Worm (Caenorhabditis elegans) whole organism, L1 larva: ENCODE data around the gene srh-28.

ENCODE experiments used
- C04F5.9 ChIP-seq: sonication (generic microtip); optimal IDR thresholded peaks from 2 replicates; lab custom pipeline; 2016; ENCODE audit warnings: missing genetic modification characterization, missing compliant biosample characterization
- C16A3.4 ChIP-seq: fragments of 150-350 bp; optimal IDR thresholded peaks from 2 replicates; lab custom pipeline; 2014; ENCODE audit warnings: missing biosample characterization, missing genetic modification characterization
- C34B4.2 ChIP-seq: sonication (generic microtip); optimal IDR thresholded peaks from 2 replicates; lab custom pipeline; 2017; ENCODE audit warnings: mild to moderate bottlenecking, missing genetic modification characterization, missing compliant biosample characterization
- aha-1 ChIP-seq: fragments of 150-350 bp; optimal IDR thresholded peaks from 2 replicates; lab custom pipeline; 2014; ENCODE audit warnings: missing biosample characterization, missing genetic modification characterization
- alr-1 ChIP-seq: fragments of 200-800 bp; sonication (Bioruptor generic); optimal IDR thresholded peaks from 2 replicates; lab custom pipeline; 2018; ENCODE audit warnings: borderline replicate concordance, mild to moderate bottlenecking, missing genetic modification characterization, missing compliant biosample characterization
- aly-2 ChIP-seq: fragments of 150-350 bp; optimal IDR thresholded peaks from 2 replicates; lab custom pipeline; 2014; ENCODE audit warnings: missing biosample characterization, missing genetic modification characterization
- blmp-1 ChIP-seq: fragments of 150-350 bp; optimal IDR thresholded peaks from 2 replicates; lab custom pipeline; 2014; ENCODE audit warnings: missing biosample characterization, missing genetic modification characterization
- ceh-90 ChIP-seq: sonication (generic microtip); optimal IDR thresholded peaks from 2 replicates; lab custom pipeline; 2016; ENCODE audit warnings: missing genetic modification characterization, missing compliant biosample characterization
- ces-1 ChIP-seq: fragments of 150-350 bp; optimal IDR thresholded peaks from 2 replicates; lab custom pipeline; 2014; ENCODE audit warnings: missing biosample characterization, missing genetic modification reagents, missing genetic modification characterization
- dpl-1 ChIP-seq, 3 experiments: fragments of 150-350 bp in 2 of 3; sonication (generic microtip) in 1 of 3; optimal IDR thresholded peaks; 2 replicates each; lab custom pipeline; 2014 to 2017; ENCODE audit warnings: missing biosample characterization in 3 of 3, missing genetic modification characterization in 3 of 3, missing genetic modification reagents in 3 of 3
- efl-1 ChIP-seq, 4 experiments: fragments of 150-350 bp; optimal IDR thresholded peaks in 3 of 4; peaks in 1 of 4; 1 replicate in 1 of 4; 2 replicates in 3 of 4; lab custom pipeline; 2014; ENCODE audit warnings: missing biosample characterization in 2 of 4, missing genetic modification characterization in 2 of 4, missing genetic modification reagents in 2 of 4
- egl-13 ChIP-seq: sonication (generic microtip); optimal IDR thresholded peaks from 2 replicates; lab custom pipeline; 2016; ENCODE audit warnings: missing genotype, missing genetic modification reagents, missing genetic modification characterization, missing compliant biosample characterization
- egl-27 ChIP-seq, 2 experiments: fragments of 150-350 bp in 1 of 2; sonication (generic microtip); optimal IDR thresholded peaks; 3 replicates each; lab custom pipeline; 2017 to 2018; ENCODE audit warnings: missing biosample characterization in 2 of 2, missing genetic modification characterization in 2 of 2, missing genetic modification reagents in 2 of 2
- elt-2 ChIP-seq: sonication (generic microtip); optimal IDR thresholded peaks from 2 replicates; lab custom pipeline; 2016; ENCODE audit warnings: missing genetic modification characterization, mild to moderate bottlenecking, inconsistent platforms, missing compliant biosample characterization, missing genetic modification reagents
- fkh-4 ChIP-seq: sonication (generic microtip); optimal IDR thresholded peaks from 2 replicates; lab custom pipeline; 2016; ENCODE audit warnings: missing compliant biosample characterization, missing genetic modification characterization, borderline replicate concordance
- fkh-8 ChIP-seq: sonication (generic microtip); optimal IDR thresholded peaks from 2 replicates; lab custom pipeline; 2016; ENCODE audit warnings: mild to moderate bottlenecking, missing genetic modification characterization, missing compliant biosample characterization
- fos-1 ChIP-seq: fragments of 150-350 bp; optimal IDR thresholded peaks from 2 replicates; lab custom pipeline; 2014; ENCODE audit warnings: missing biosample characterization, missing genetic modification characterization
- hlh-4 ChIP-seq: sonication (generic microtip); optimal IDR thresholded peaks from 2 replicates; lab custom pipeline; 2016; ENCODE audit warnings: mild to moderate bottlenecking, missing genetic modification characterization, missing compliant biosample characterization
- jun-1 ChIP-seq: fragments of 150-350 bp; optimal IDR thresholded peaks from 2 replicates; lab custom pipeline; 2014; ENCODE audit warnings: missing biosample characterization, missing genetic modification reagents, missing genetic modification characterization
- lin-15B ChIP-seq: fragments of 150-350 bp; sonication (generic microtip); optimal IDR thresholded peaks from 3 replicates; lab custom pipeline; 2014; ENCODE audit warnings: missing biosample characterization, missing genetic modification characterization
- lin-35 ChIP-seq, 2 experiments: fragments of 150-350 bp; optimal IDR thresholded peaks; 2 replicates each; lab custom pipeline; 2014; ENCODE audit warnings: missing biosample characterization in 2 of 2, missing genetic modification characterization in 2 of 2, missing genetic modification reagents in 2 of 2
- mef-2 ChIP-seq: fragments of 150-350 bp; optimal IDR thresholded peaks from 2 replicates; lab custom pipeline; 2014; ENCODE audit warnings: missing biosample characterization, missing genetic modification characterization
- nhr-19 ChIP-seq: fragments of 200-800 bp; sonication (Bioruptor generic); conservative IDR thresholded peaks from 2 replicates; pipeline ENCODE4 v1.3.6; 2022; ENCODE audit warnings: missing genetic modification characterization, missing compliant biosample characterization
- nhr-47 ChIP-seq: sonication (generic microtip); optimal IDR thresholded peaks from 2 replicates; lab custom pipeline; 2016; ENCODE audit warnings: mild to moderate bottlenecking, missing genetic modification characterization, moderate library complexity, missing compliant biosample characterization
- nhr-71 ChIP-seq: sonication (generic microtip); optimal IDR thresholded peaks from 2 replicates; lab custom pipeline; 2016; ENCODE audit warnings: mild to moderate bottlenecking, missing genetic modification characterization, moderate library complexity, missing compliant biosample characterization
- nhr-76 ChIP-seq: sonication (generic microtip); optimal IDR thresholded peaks from 2 replicates; lab custom pipeline; 2017; ENCODE audit warnings: missing biosample characterization, missing genetic modification characterization
- nhr-77 ChIP-seq: fragments of 150-350 bp; optimal IDR thresholded peaks from 2 replicates; lab custom pipeline; 2014; ENCODE audit warnings: missing biosample characterization, missing genetic modification characterization
- pax-3 ChIP-seq: fragments of 200-800 bp; sonication (Bioruptor generic); optimal IDR thresholded peaks from 2 replicates; lab custom pipeline; 2018; ENCODE audit warnings: mild to moderate bottlenecking, missing genetic modification characterization, moderate library complexity, missing compliant biosample characterization
- pqm-1 ChIP-seq: sonication (generic microtip); optimal IDR thresholded peaks from 3 replicates; lab custom pipeline; 2017; ENCODE audit warnings: missing biosample characterization, missing genetic modification characterization
- rnt-1 ChIP-seq: sonication (generic microtip); optimal IDR thresholded peaks from 2 replicates; lab custom pipeline; 2016; ENCODE audit warnings: mild to moderate bottlenecking, missing genetic modification characterization, moderate library complexity, missing compliant biosample characterization
- skn-1 ChIP-seq: fragments of 150-350 bp; optimal IDR thresholded peaks from 2 replicates; lab custom pipeline; 2014; ENCODE audit warnings: missing biosample characterization, missing genetic modification characterization
- sptf-1 ChIP-seq: fragments of 150-350 bp; optimal IDR thresholded peaks from 2 replicates; lab custom pipeline; 2014; ENCODE audit warnings: missing biosample characterization, missing genetic modification characterization
- sup-37 ChIP-seq: fragments of 200-800 bp; sonication (Bioruptor generic); optimal IDR thresholded peaks from 2 replicates; lab custom pipeline; 2018; ENCODE audit warnings: mild to moderate bottlenecking, missing genetic modification characterization, missing compliant biosample characterization
- tbx-2 ChIP-seq: sonication (generic microtip); optimal IDR thresholded peaks from 2 replicates; lab custom pipeline; 2016; ENCODE audit warnings: missing genetic modification characterization, missing compliant biosample characterization
- unc-62 ChIP-seq: fragments of 150-350 bp; optimal IDR thresholded peaks from 2 replicates; lab custom pipeline; 2014; ENCODE audit warnings: missing biosample characterization, missing genetic modification reagents, missing genetic modification characterization
- unc-86 ChIP-seq: sonication (generic microtip); optimal IDR thresholded peaks from 2 replicates; lab custom pipeline; 2016; ENCODE audit warnings: missing genetic modification characterization, missing compliant biosample characterization
- unc-98 ChIP-seq: fragments of 200-800 bp; sonication (Bioruptor generic); IDR thresholded peaks from 2 replicates; pipeline ENCODE4 v1.3.6; 2022; ENCODE audit warnings: missing genetic modification characterization, missing compliant biosample characterization
- zag-1 ChIP-seq: fragments of 150-350 bp; optimal IDR thresholded peaks from 2 replicates; lab custom pipeline; 2014; ENCODE audit warnings: missing biosample characterization, missing genetic modification characterization
- ztf-11 ChIP-seq, 2 experiments: sonication (generic microtip); optimal IDR thresholded peaks; 2 replicates each; lab custom pipeline; 2016 to 2017; ENCODE audit warnings: missing genetic modification characterization in 2 of 2, missing biosample characterization in 1 of 2, missing compliant biosample characterization in 1 of 2

The srh-28 gene

DNA sequence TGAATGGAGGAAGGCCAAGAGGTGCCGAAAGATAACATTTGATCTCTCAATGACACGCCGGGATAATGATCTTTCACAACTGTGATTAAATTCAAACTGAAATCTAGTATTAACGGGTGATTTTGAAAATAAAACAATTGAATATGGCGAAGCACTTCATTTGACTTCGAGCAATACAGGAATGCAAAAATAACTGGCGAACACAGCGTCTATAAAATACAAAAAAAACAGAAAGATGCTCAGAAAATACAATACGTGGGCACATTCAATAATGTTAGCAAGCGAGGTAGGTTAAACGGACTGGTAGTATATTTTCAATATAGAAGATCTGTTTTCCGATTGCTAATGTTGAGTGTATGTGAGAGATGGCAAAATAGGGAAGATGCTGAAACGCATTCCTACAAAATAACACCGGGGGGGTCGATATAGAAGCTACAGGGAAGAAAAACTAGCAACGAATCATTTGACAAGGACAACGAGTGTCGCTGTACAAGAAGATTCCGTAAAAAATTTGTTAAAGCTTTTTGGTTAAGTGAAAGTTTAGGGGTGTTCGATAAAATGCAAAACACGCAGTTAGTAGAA is 7.5 kb upstream of the srh-28 start:
- TF ChIP-seq egl-27 (tag; optimal IDR thresholded peaks at IDR 0.05; lab: Kevin White, UChicago) (no peak), efl-1 (optimal IDR thresholded peaks at IDR 0.05; lab: Kevin White, UChicago) (no peak), efl-1 (GFP tag; optimal IDR thresholded peaks at IDR 0.05 in 1 of 2; lab: Kevin White, UChicago) (peak in 1 of 2 experiments; percentile 60)

ce11 chrV:6782260-6782659 is 6.7 kb upstream of the srh-28 start:
- TF ChIP-seq nhr-19: no peak
- no peak for TF ChIP-seq dpl-1 (GFP tag; optimal IDR thresholded peaks at IDR 0.05; lab: Kevin White, UChicago)
- no peak for TF ChIP-seq elt-2 (tag; lab: Kevin White, UChicago)
- no peak for TF ChIP-seq alr-1 (tag; lab: Kevin White, UChicago)
- no peak for TF ChIP-seq fkh-8
- TF ChIP-seq C34B4.2 (tag; lab: Kevin White, UChicago): no peak
- no peak for TF ChIP-seq unc-86 (tag; lab: Kevin White, UChicago)
- no peak for TF ChIP-seq tbx-2 (tag; lab: Kevin White, UChicago)
- TF ChIP-seq lin-15B (tag; lab: Kevin White, UChicago): no peak
- TF ChIP-seq nhr-76 (tag; lab: Kevin White, UChicago): no peak
- TF ChIP-seq sup-37 (GFP tag; lab: Kevin White, UChicago): no peak
- no peak for TF ChIP-seq sptf-1 (tag; lab: Kevin White, UChicago)
- TF ChIP-seq ces-1 (GFP tag; lab: Kevin White, UChicago): no peak

DNA sequence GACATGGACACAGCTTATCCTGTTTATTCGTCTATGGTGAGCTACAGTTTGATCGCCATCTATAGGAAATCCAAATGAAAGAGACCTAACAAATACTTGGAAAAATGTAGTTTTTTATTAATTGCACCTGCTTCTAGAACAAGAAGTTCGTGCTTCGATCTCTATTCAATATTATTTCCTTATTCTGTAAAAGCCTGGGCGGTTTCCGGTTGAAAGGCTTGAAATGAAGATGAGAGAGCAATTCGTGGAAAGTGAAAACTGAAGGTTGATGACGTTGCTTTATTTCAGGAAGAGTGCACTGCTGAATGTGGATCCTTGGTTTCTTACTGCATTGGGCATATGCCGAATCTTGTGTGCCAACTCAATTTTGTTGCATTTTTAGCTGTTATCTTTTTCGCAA is 5.1 kb upstream of the srh-28 start:
- TF ChIP-seq efl-1 (optimal IDR thresholded peaks at IDR 0.05; lab: Kevin White, UChicago) (no peak), efl-1 (GFP tag; optimal IDR thresholded peaks at IDR 0.05 in 1 of 2; lab: Kevin White, UChicago) (no peak), lin-35 (GFP tag; optimal IDR thresholded peaks at IDR 0.05; lab: Kevin White, UChicago) (no peak), C16A3.4 (tag; lab: Kevin White, UChicago) (no peak), nhr-71 (tag; lab: Kevin White, UChicago) (peak; percentile 54), fkh-8 (peak; percentile 48), hlh-4 (tag; lab: Kevin White, UChicago) (peak; percentile 62), nhr-47 (tag; lab: Kevin White, UChicago) (peak; percentile 33), egl-13 (tag; lab: Kevin White, UChicago) (no peak)
- TF ChIP-seq, all 84 proteins: peak for 4

DNA sequence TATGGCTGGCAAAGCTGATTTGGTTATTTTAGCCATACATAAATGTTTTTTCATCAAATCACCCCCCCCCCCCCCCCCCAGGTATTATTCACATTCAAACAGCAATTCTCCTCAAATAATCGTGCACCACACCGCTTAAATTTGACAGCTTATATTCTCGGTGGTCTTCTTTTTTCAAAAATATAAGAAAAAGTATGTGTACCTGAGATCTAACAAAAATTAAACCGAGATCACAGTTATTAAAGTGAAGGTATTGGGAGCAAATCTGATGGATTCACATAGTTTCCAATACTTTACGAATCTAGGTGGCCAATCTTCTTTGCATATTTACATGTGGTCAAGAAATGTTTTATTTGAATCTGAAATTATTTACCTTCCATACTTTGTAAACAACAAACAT is 4.6 kb upstream of the srh-28 start, which contains the start of gene ZC404.15:
Gene ZC404.15 (plus strand): TSS at position 301 of the 400 bp plus-strand sequence.
- TF ChIP-seq egl-27 (tag; optimal IDR thresholded peaks at IDR 0.05; lab: Kevin White, UChicago) (no peak), skn-1 (tag; lab: Kevin White, UChicago) (no peak), rnt-1 (tag; lab: Kevin White, UChicago) (no peak), C04F5.9 (tag; lab: Kevin White, UChicago) (no peak), fos-1 (tag; lab: Kevin White, UChicago) (no peak), mef-2 (tag; lab: Kevin White, UChicago) (no peak), aha-1 (tag; lab: Kevin White, UChicago) (no peak), pqm-1 (no peak), nhr-77 (tag; lab: Kevin White, UChicago) (no peak), ztf-11 (tag; optimal IDR thresholded peaks at IDR 0.05; lab: Kevin White, UChicago) (no peak), unc-98 (GFP tag; lab: Robert Waterston, UW) (no peak), ceh-90 (tag; lab: Kevin White, UChicago) (no peak), blmp-1 (no peak), elt-2 (tag; lab: Kevin White, UChicago) (no peak), aly-2 (tag; lab: Kevin White, UChicago) (no peak), zag-1 (tag; lab: Kevin White, UChicago) (no peak), unc-62 (GFP tag; lab: Kevin White, UChicago) (no peak), pax-3 (tag; lab: Kevin White, UChicago) (no peak), jun-1 (no peak), fkh-4 (tag; lab: Kevin White, UChicago) (no peak)
